Fruit fly (Drosophila melanogaster) whole organism, wandering third instar larva: ENCODE data around the gene pr.

Source experiments
- Abd-B ChIP-seq: fragments of >200 bp; optimal IDR thresholded peaks from 2 replicates; lab custom pipeline; 2017; ENCODE audit warnings: missing biosample characterization, missing genetic modification characterization
- CG32264 ChIP-seq: fragments of 200-800 bp; sonication (Bioruptor generic); optimal IDR thresholded peaks from 2 replicates; lab custom pipeline; 2016; ENCODE audit warnings: missing biosample characterization, missing genetic modification characterization
- CG9705 ChIP-seq: fragments of 200-800 bp; sonication (Bioruptor generic); optimal IDR thresholded peaks from 2 replicates; lab custom pipeline; 2018; ENCODE audit warnings: missing biosample characterization, mild to moderate bottlenecking, missing genetic modification characterization
- CrebA ChIP-seq: fragments of 200-800 bp; sonication (Bioruptor generic); optimal IDR thresholded peaks from 2 replicates; lab custom pipeline; 2016; ENCODE audit warnings: missing biosample characterization, mild to moderate bottlenecking, missing genetic modification characterization, borderline replicate concordance
- Dfd ChIP-seq: fragments of >200 bp; optimal IDR thresholded peaks from 2 replicates; lab custom pipeline; 2017; ENCODE audit warnings: missing biosample characterization, missing genetic modification characterization
- Dif ChIP-seq: fragments of 200-275, 200-300 bp; sonication (Bioruptor generic); optimal IDR thresholded peaks from 2 replicates; lab custom pipeline; 2018; ENCODE audit warnings: missing biosample characterization, missing genetic modification characterization; ENCODE audit not compliant: partially characterized antibody
- HLH106 ChIP-seq: fragments of 200-800 bp; optimal IDR thresholded peaks from 3 replicates; lab custom pipeline; 2019; ENCODE audit warnings: missing biosample characterization, mild to moderate bottlenecking, missing genetic modification characterization, moderate library complexity
- Hnf4 ChIP-seq: fragments of 200-800 bp; sonication (Bioruptor generic); optimal IDR thresholded peaks from 2 replicates; lab custom pipeline; 2016; ENCODE audit warnings: missing biosample characterization, mild to moderate bottlenecking, missing genetic modification characterization
- Hr78 ChIP-seq: fragments of >200 bp; optimal IDR thresholded peaks from 2 replicates; lab custom pipeline; 2017; ENCODE audit warnings: missing biosample characterization, missing genetic modification characterization
- Hr83 ChIP-seq: fragments of 200-300 bp; sonication (Bioruptor generic); optimal IDR thresholded peaks from 2 replicates; lab custom pipeline; 2016; ENCODE audit warnings: missing biosample characterization, mild to moderate bottlenecking, missing genetic modification characterization, moderate library complexity; ENCODE audit not compliant: poor library complexity, severe bottlenecking
- Mio ChIP-seq: sonication (Bioruptor generic); optimal IDR thresholded peaks from 2 replicates; lab custom pipeline; 2016; ENCODE audit warnings: missing biosample characterization, missing genetic modification characterization
- Myc ChIP-seq: fragments of >200 bp; optimal IDR thresholded peaks from 2 replicates; lab custom pipeline; 2017
- OdsH ChIP-seq: fragments of 200-800 bp; sonication (Bioruptor generic); optimal IDR thresholded peaks from 2 replicates; lab custom pipeline; 2016; ENCODE audit warnings: missing biosample characterization, mild to moderate bottlenecking, missing genetic modification characterization
- Rel ChIP-seq, 2 experiments: fragments of 200-800 bp; sonication (Bioruptor generic) in 1 of 2; optimal IDR thresholded peaks; 2 replicates in 1 of 2; 3 replicates in 1 of 2; lab custom pipeline; 2016 to 2019; ENCODE audit warnings: mild to moderate bottlenecking in 2 of 2, missing biosample characterization in 2 of 2, missing genetic modification characterization in 2 of 2, moderate library complexity in 1 of 2
- Vsx2 ChIP-seq: fragments of 200-300, 225-300 bp; sonication (Bioruptor generic); optimal IDR thresholded peaks from 2 replicates; lab custom pipeline; 2018; ENCODE audit warnings: missing biosample characterization, missing genetic modification characterization; ENCODE audit not compliant: partially characterized antibody
- br ChIP-seq: fragments of 200-800 bp; sonication (Bioruptor generic); optimal IDR thresholded peaks from 2 replicates; lab custom pipeline; 2016; ENCODE audit warnings: missing biosample characterization, missing genetic modification characterization
- brk ChIP-seq: fragments of 200-800 bp; sonication (Bioruptor generic); optimal IDR thresholded peaks from 2 replicates; lab custom pipeline; 2016; ENCODE audit warnings: missing biosample characterization, mild to moderate bottlenecking, missing genetic modification characterization
- dl ChIP-seq, 2 experiments: fragments of 175-275, 200-275 bp in 1 of 2; fragments of 200-275 bp in 1 of 2; sonication (Bioruptor generic); optimal IDR thresholded peaks; lab custom pipeline; 2018; ENCODE audit warnings: mild to moderate bottlenecking in 2 of 2, missing biosample characterization in 2 of 2, missing genetic modification characterization in 2 of 2, moderate library complexity in 2 of 2; ENCODE audit not compliant: partially characterized antibody in 2 of 2, insufficient read depth in 1 of 2
- dmrt93B ChIP-seq: fragments of 200-800 bp; sonication (Bioruptor generic); optimal IDR thresholded peaks from 2 replicates; lab custom pipeline; 2018; ENCODE audit warnings: missing biosample characterization, mild to moderate bottlenecking, missing genetic modification characterization
- dsf ChIP-seq: sonication (Bioruptor generic); optimal IDR thresholded peaks from 2 replicates; lab custom pipeline; 2016; ENCODE audit warnings: missing biosample characterization, missing genetic modification characterization, borderline replicate concordance
- ey ChIP-seq: fragments of 200-800 bp; sonication (Bioruptor generic); optimal IDR thresholded peaks from 2 replicates; lab custom pipeline; 2016; ENCODE audit warnings: missing biosample characterization, missing genetic modification characterization
- foxo ChIP-seq, 2 experiments: fragments of 200-800 bp; sonication (Bioruptor generic); optimal IDR thresholded peaks; 2 replicates in 1 of 2; 3 replicates in 1 of 2; lab custom pipeline; 2016 to 2017; ENCODE audit warnings: missing biosample characterization in 2 of 2, missing genetic modification characterization in 2 of 2
- fru ChIP-seq: fragments of 200-800 bp; sonication (Bioruptor generic); optimal IDR thresholded peaks from 3 replicates; lab custom pipeline; 2016; ENCODE audit warnings: missing biosample characterization, mild to moderate bottlenecking, missing genetic modification characterization
- h ChIP-seq: fragments of 200-800 bp; sonication (Bioruptor generic); optimal IDR thresholded peaks from 3 replicates; lab custom pipeline; 2016; ENCODE audit warnings: missing biosample characterization, mild to moderate bottlenecking, missing genetic modification characterization
- jim ChIP-seq: fragments of 175-275, 200-325 bp; sonication (Bioruptor generic); optimal IDR thresholded peaks from 2 replicates; lab custom pipeline; 2016; ENCODE audit warnings: missing biosample characterization, mild to moderate bottlenecking, missing genetic modification characterization
- lola ChIP-seq: fragments of >200 bp; optimal IDR thresholded peaks from 2 replicates; lab custom pipeline; 2017; ENCODE audit warnings: missing biosample characterization, missing genetic modification characterization
- pan ChIP-seq: fragments of >200 bp; optimal IDR thresholded peaks from 2 replicates; lab custom pipeline; 2017
- psq ChIP-seq: fragments of 200-800 bp; sonication (Bioruptor generic); optimal IDR thresholded peaks from 3 replicates; lab custom pipeline; 2017; ENCODE audit warnings: missing biosample characterization, mild to moderate bottlenecking, missing genetic modification characterization, moderate library complexity
- rgr ChIP-seq: fragments of 200-800 bp; sonication (Bioruptor generic); optimal IDR thresholded peaks from 3 replicates; lab custom pipeline; 2016; ENCODE audit warnings: missing biosample characterization, mild to moderate bottlenecking, missing genetic modification characterization
- sage ChIP-seq: fragments of 200-800 bp; sonication (Bioruptor generic); optimal IDR thresholded peaks from 2 replicates; lab custom pipeline; 2016; ENCODE audit warnings: missing biosample characterization, mild to moderate bottlenecking, missing genetic modification characterization
- sv ChIP-seq: fragments of 200-800 bp; sonication (Bioruptor generic); optimal IDR thresholded peaks from 3 replicates; lab custom pipeline; 2016; ENCODE audit warnings: missing biosample characterization, missing genetic modification characterization
- usp ChIP-seq: fragments of >200 bp; optimal IDR thresholded peaks from 2 replicates; lab custom pipeline; 2017; ENCODE audit warnings: missing biosample characterization, missing genetic modification characterization
- woc ChIP-seq: sonication (Bioruptor generic); optimal IDR thresholded peaks from 2 replicates; lab custom pipeline; 2016; ENCODE audit warnings: missing biosample characterization, mild to moderate bottlenecking, missing genetic modification characterization

Gene pr

DNA sequence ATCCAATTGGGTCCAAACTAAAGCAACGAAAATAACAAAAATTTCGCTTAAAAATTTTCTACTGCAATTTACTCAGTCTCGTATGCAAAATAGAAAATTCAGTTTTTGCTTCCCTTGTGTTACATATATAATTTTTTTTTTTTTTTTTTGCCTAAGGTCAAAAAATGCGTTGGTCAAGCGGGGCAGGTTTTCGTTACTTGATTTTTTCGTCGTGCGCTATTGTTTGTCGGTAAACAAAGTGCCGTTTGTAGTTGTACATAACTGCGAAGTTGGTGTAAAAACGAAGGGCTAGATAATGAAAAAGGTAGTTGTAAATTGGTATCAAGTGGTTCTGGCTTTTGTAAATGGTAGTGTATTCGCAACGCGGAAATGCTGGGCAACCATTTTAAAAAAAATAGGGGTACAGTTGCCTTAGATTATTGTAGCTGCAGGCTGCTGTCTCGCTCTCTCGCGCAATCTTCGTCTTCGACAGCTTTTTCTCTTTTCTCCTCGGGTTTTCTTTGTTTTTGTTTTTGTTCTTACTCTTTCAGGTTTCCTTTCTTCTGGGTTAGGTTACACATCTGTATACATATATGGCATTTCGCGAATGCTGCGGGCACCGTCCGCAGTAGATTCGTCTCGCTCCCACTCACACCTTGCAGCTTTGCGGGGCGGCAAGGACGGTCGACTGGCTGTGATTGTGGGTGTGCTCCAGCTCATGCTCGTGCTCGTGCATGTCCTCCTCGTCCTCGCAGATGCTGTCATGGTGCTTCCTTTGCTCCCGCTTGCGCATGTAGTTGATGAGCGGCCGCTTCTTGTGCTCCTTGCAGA is 7.1 kb upstream of the pr start:
- TF ChIP-seq psq (GFP tag; lab: Kevin White, UChicago) (peak; percentile 1), Hr78 (GFP tag; lab: Kevin White, UChicago) (no peak)
- TF ChIP-seq, all 38 proteins: peak for 1

dm6 chr2L:20080772-20081171 is 5.5 kb upstream of the pr start:
- no peak for TF ChIP-seq Dfd
- TF ChIP-seq Hr83 (GFP tag; lab: Kevin White, UChicago), result peak; percentile 8
- TF ChIP-seq, all 38 proteins: peak for 1

DNA sequence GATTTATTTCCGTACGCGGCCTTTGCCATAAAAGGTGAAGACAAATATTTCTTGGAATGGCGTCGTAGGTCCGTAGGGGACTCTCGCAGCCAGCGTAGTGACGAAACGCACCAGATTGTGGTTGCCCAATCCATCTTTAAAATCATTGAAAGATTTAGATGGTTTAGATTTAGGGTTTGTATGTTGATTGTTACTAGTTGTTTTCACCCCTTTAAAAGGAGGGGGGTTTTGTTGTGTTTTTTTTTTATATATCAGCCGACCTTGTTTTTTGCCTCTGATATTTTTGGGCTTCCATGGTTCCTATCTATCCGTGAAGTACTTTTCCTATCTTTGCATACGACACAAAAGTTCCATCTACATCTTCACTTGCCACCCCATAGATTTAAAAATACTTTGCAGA is 3.6 kb upstream of the pr start:
- TF ChIP-seq Rel (GFP tag; optimal IDR thresholded peaks at IDR 0.05; lab: Kevin White, UChicago) (no peak), Rel (tag; optimal IDR thresholded peaks at IDR 0.05; lab: Kevin White, UChicago) (peak; percentile 24), Abd-B (GFP tag; lab: Kevin White, UChicago) (no peak), fru (GFP tag; lab: Kevin White, UChicago) (peak; percentile 35), OdsH (peak; percentile 14), sv (GFP tag; lab: Kevin White, UChicago) (no peak), foxo (GFP tag; optimal IDR thresholded peaks at IDR 0.05; lab: Kevin White, UChicago) (peak in 1 of 2 experiments; percentile 38), rgr (GFP tag; lab: Kevin White, UChicago) (peak; percentile 17), br (peak; percentile 25)

dm6 chr2L:20077423-20078401 is 2.5 kb upstream of the pr start:
- TF ChIP-seq Vsx2 (no peak), woc (no peak), dsf (GFP tag; lab: Kevin White, UChicago) (no peak), CG32264 (GFP tag; lab: Kevin White, UChicago) (no peak), dl (GFP tag; optimal IDR thresholded peaks at IDR 0.05; lab: Kevin White, UChicago; ENCODE audit: insufficient read depth in 1 of 2, partially characterized antibody in 2 of 2) (no peak), h (GFP tag; lab: Kevin White, UChicago) (peak; percentile 28), Dif (GFP tag; lab: Kevin White, UChicago) (no peak), ey (no peak), rgr (GFP tag; lab: Kevin White, UChicago) (no peak), Hnf4 (GFP tag; lab: Kevin White, UChicago) (no peak), Myc (lab: Kevin White, UChicago) (no peak), br (no peak), jim (GFP tag; lab: Kevin White, UChicago) (no peak), CrebA (GFP tag; lab: Kevin White, UChicago) (peak; percentile 57), lola (no peak), Rel (GFP tag; optimal IDR thresholded peaks at IDR 0.05; lab: Kevin White, UChicago) (peak; percentile 9), Rel (tag; optimal IDR thresholded peaks at IDR 0.05; lab: Kevin White, UChicago) (peak; percentile 70), pan (lab: Kevin White, UChicago) (no peak), sage (GFP tag; lab: Kevin White, UChicago) (peak; percentile 44), fru (GFP tag; lab: Kevin White, UChicago) (no peak), Mio (no peak), OdsH (no peak), brk (GFP tag; lab: Kevin White, UChicago) (no peak), dmrt93B (GFP tag; lab: Kevin White, UChicago) (no peak), HLH106 (tag; lab: Kevin White, UChicago) (no peak), Hr83 (GFP tag; lab: Kevin White, UChicago) (no peak), CG9705 (no peak), usp (no peak), Dfd (no peak), foxo (GFP tag; optimal IDR thresholded peaks at IDR 0.05; lab: Kevin White, UChicago) (no peak), Abd-B (GFP tag; lab: Kevin White, UChicago) (no peak)
